Worm (Caenorhabditis elegans) whole organism, late embryonic: ENCODE results near the gene Y57A10B.6.

ENCODE experiments used
- T23F11.4 ChIP-seq: fragments of 200-800 bp; sonication (Bioruptor generic); optimal IDR thresholded peaks from 2 replicates; lab custom pipeline; 2018; ENCODE audit warnings: mild to moderate bottlenecking, missing genetic modification characterization, missing compliant biosample characterization
- Y22D7AL.16 ChIP-seq: sonication (generic microtip); optimal IDR thresholded peaks from 2 replicates; lab custom pipeline; 2016; ENCODE audit warnings: missing genetic modification characterization, missing compliant biosample characterization
- ahr-1 ChIP-seq: sonication (generic microtip); optimal IDR thresholded peaks from 2 replicates; lab custom pipeline; 2016; ENCODE audit warnings: missing genetic modification characterization, missing compliant biosample characterization
- ama-1 ChIP-seq: fragments of 150-350 bp; optimal IDR thresholded peaks from 2 replicates; lab custom pipeline; 2014
- ceh-14 ChIP-seq: sonication (generic microtip); optimal IDR thresholded peaks from 2 replicates; lab custom pipeline; 2016; ENCODE audit warnings: missing genotype, missing genetic modification characterization, missing compliant biosample characterization
- ceh-30 ChIP-seq: fragments of 150-350 bp; optimal IDR thresholded peaks from 2 replicates; lab custom pipeline; 2014; ENCODE audit warnings: missing biosample characterization, missing genetic modification characterization
- ceh-31 ChIP-seq: sonication (generic microtip); optimal IDR thresholded peaks from 2 replicates; lab custom pipeline; 2016; ENCODE audit warnings: missing genetic modification characterization, missing compliant biosample characterization
- ceh-34 ChIP-seq: sonication (generic microtip); optimal IDR thresholded peaks from 2 replicates; lab custom pipeline; 2016; ENCODE audit warnings: mild to moderate bottlenecking, missing genetic modification characterization, missing compliant biosample characterization
- ceh-45 ChIP-seq: fragments of 200-800 bp; sonication (Bioruptor generic); IDR thresholded peaks from 2 replicates; pipeline ENCODE4 v1.3.6; 2022; ENCODE audit warnings: missing genetic modification reagents, missing genetic modification characterization, missing compliant biosample characterization
- ceh-48 ChIP-seq: sonication (generic microtip); optimal IDR thresholded peaks from 2 replicates; lab custom pipeline; 2016; ENCODE audit warnings: missing genetic modification characterization, inconsistent platforms, missing compliant biosample characterization
- ceh-6 ChIP-seq: fragments of 200-800 bp; sonication (Bioruptor generic); optimal IDR thresholded peaks from 2 replicates; lab custom pipeline; 2018; ENCODE audit warnings: mild to moderate bottlenecking, missing genetic modification characterization, missing compliant biosample characterization
- che-1 ChIP-seq: sonication (generic microtip); optimal IDR thresholded peaks from 2 replicates; lab custom pipeline; 2016; ENCODE audit warnings: mild to moderate bottlenecking, missing genetic modification characterization, missing compliant biosample characterization
- dve-1 ChIP-seq: sonication (generic microtip); optimal IDR thresholded peaks from 2 replicates; lab custom pipeline; 2017; ENCODE audit warnings: antibody characterized with exemption, mild to moderate bottlenecking, missing genetic modification characterization, missing compliant biosample characterization
- elt-2 ChIP-seq: sonication (generic microtip); optimal IDR thresholded peaks from 2 replicates; lab custom pipeline; 2016; ENCODE audit warnings: missing genetic modification reagents, missing genetic modification characterization, missing compliant biosample characterization
- elt-4 ChIP-seq: sonication (generic microtip); optimal IDR thresholded peaks from 2 replicates; lab custom pipeline; 2016; ENCODE audit warnings: missing genetic modification characterization, missing compliant biosample characterization
- fax-1 ChIP-seq: sonication (generic microtip); optimal IDR thresholded peaks from 2 replicates; lab custom pipeline; 2016; ENCODE audit warnings: missing genotype, missing genetic modification characterization, missing compliant biosample characterization
- fkh-10 ChIP-seq: fragments of 150-350 bp; optimal IDR thresholded peaks from 2 replicates; lab custom pipeline; 2014; ENCODE audit warnings: missing biosample characterization, missing genetic modification reagents, missing genetic modification characterization
- fkh-6 ChIP-seq: sonication (generic microtip); optimal IDR thresholded peaks from 2 replicates; lab custom pipeline; 2016; ENCODE audit warnings: missing genetic modification characterization, missing compliant biosample characterization
- gmeb-2 ChIP-seq: sonication (generic microtip); optimal IDR thresholded peaks from 2 replicates; lab custom pipeline; 2016; ENCODE audit warnings: missing genetic modification characterization, inconsistent platforms, missing compliant biosample characterization
- hlh-13 ChIP-seq: fragments of 200-800 bp; sonication (Bioruptor generic); optimal IDR thresholded peaks from 2 replicates; lab custom pipeline; 2018; ENCODE audit warnings: mild to moderate bottlenecking, missing genetic modification characterization, missing compliant biosample characterization
- hlh-30 ChIP-seq: sonication (generic microtip); optimal IDR thresholded peaks from 2 replicates; lab custom pipeline; 2017; ENCODE audit warnings: antibody characterized with exemption, missing genetic modification characterization, missing compliant biosample characterization; ENCODE audit not compliant: insufficient read depth
- hlh-6 ChIP-seq: sonication (generic microtip); optimal IDR thresholded peaks from 2 replicates; lab custom pipeline; 2016; ENCODE audit warnings: missing genotype, missing genetic modification characterization, missing compliant biosample characterization
- lin-11 ChIP-seq: fragments of 200-800 bp; sonication (Bioruptor generic); optimal IDR thresholded peaks from 2 replicates; lab custom pipeline; 2018; ENCODE audit warnings: mild to moderate bottlenecking, missing genetic modification characterization, missing compliant biosample characterization
- nhr-11 ChIP-seq: fragments of 150-350 bp; optimal IDR thresholded peaks from 2 replicates; lab custom pipeline; 2014; ENCODE audit warnings: missing biosample characterization, missing genetic modification characterization
- nhr-232 ChIP-seq: sonication (generic microtip); optimal IDR thresholded peaks from 2 replicates; lab custom pipeline; 2016; ENCODE audit warnings: missing genetic modification characterization, missing compliant biosample characterization
- npax-4 ChIP-seq: sonication (generic microtip); optimal IDR thresholded peaks from 2 replicates; lab custom pipeline; 2016; ENCODE audit warnings: missing genetic modification characterization, missing compliant biosample characterization
- odd-2 ChIP-seq: sonication (generic microtip); optimal IDR thresholded peaks from 2 replicates; lab custom pipeline; 2017; ENCODE audit warnings: antibody characterized with exemption, mild to moderate bottlenecking, missing genetic modification characterization, missing compliant biosample characterization
- pag-3 ChIP-seq: sonication (generic microtip); optimal IDR thresholded peaks from 2 replicates; lab custom pipeline; 2016; ENCODE audit warnings: missing compliant biosample characterization, missing genetic modification characterization, borderline replicate concordance
- pat-9 ChIP-seq: fragments of 200-800 bp; sonication (Bioruptor generic); optimal IDR thresholded peaks from 2 replicates; lab custom pipeline; 2018; ENCODE audit warnings: mild to moderate bottlenecking, missing genetic modification characterization, moderate library complexity, missing compliant biosample characterization
- pax-1 ChIP-seq: fragments of 150-350 bp; optimal IDR thresholded peaks from 2 replicates; lab custom pipeline; 2014; ENCODE audit warnings: missing biosample characterization, missing genetic modification characterization
- pha-2 ChIP-seq: sonication (generic microtip); optimal IDR thresholded peaks from 2 replicates; lab custom pipeline; 2017; ENCODE audit warnings: mild to moderate bottlenecking, missing genetic modification characterization, missing compliant biosample characterization
- pha-4 ChIP-seq: fragments of 150-350 bp; optimal IDR thresholded peaks from 2 replicates; lab custom pipeline; 2018; ENCODE audit warnings: missing biosample characterization, missing genetic modification reagents, missing genetic modification characterization
- pros-1 ChIP-seq: fragments of 150-350 bp; optimal IDR thresholded peaks from 2 replicates; lab custom pipeline; 2014; ENCODE audit warnings: missing biosample characterization, missing genetic modification reagents, missing genetic modification characterization
- rnt-1 ChIP-seq: sonication (generic microtip); optimal IDR thresholded peaks from 2 replicates; lab custom pipeline; 2016; ENCODE audit warnings: missing genetic modification characterization, missing compliant biosample characterization
- sdc-2 ChIP-seq: sonication (generic microtip); optimal IDR thresholded peaks from 2 replicates; lab custom pipeline; 2016; ENCODE audit warnings: missing genotype, missing genetic modification characterization, missing compliant biosample characterization
- sox-2 ChIP-seq: fragments of 200-800 bp; sonication (Bioruptor generic); IDR thresholded peaks from 2 replicates; pipeline ENCODE4 v1.3.6; 2022; ENCODE audit warnings: missing genetic modification reagents, missing genetic modification characterization, missing compliant biosample characterization
- sox-4 ChIP-seq: sonication (generic microtip); optimal IDR thresholded peaks from 2 replicates; lab custom pipeline; 2017; ENCODE audit warnings: mild to moderate bottlenecking, missing genetic modification characterization, inconsistent platforms, missing compliant biosample characterization
- syd-9 ChIP-seq: sonication (generic microtip); optimal IDR thresholded peaks from 2 replicates; lab custom pipeline; 2016; ENCODE audit warnings: mild to moderate bottlenecking, missing genetic modification characterization, moderate library complexity, missing compliant biosample characterization
- ttx-3 ChIP-seq: sonication (generic microtip); optimal IDR thresholded peaks from 2 replicates; lab custom pipeline; 2016; ENCODE audit warnings: missing genetic modification reagents, missing genetic modification characterization, missing compliant biosample characterization
- unc-3 ChIP-seq, 2 experiments: fragments of 200-800 bp in 1 of 2; sonication (Bioruptor generic) in 1 of 2; sonication (generic microtip) in 1 of 2; conservative IDR thresholded peaks in 1 of 2; optimal IDR thresholded peaks in 1 of 2; 2 replicates each; pipeline versions ENCODE4 v1.3.6 to Lab custom; 2016 to 2022; ENCODE audit warnings: missing compliant biosample characterization in 2 of 2, missing genetic modification characterization in 2 of 2, missing genetic modification reagents in 1 of 2
- unc-86 ChIP-seq: sonication (generic microtip); optimal IDR thresholded peaks from 2 replicates; lab custom pipeline; 2016; ENCODE audit warnings: missing genetic modification characterization, missing compliant biosample characterization
- zip-5 ChIP-seq: sonication (generic microtip); optimal IDR thresholded peaks from 2 replicates; lab custom pipeline; 2016; ENCODE audit warnings: missing genetic modification characterization, missing compliant biosample characterization

The Y57A10B.6 gene

ce11 chrII:12406394-12406793, 16.5 kb downstream of the Y57A10B.6 start, which contains the start of gene sre-30:
Gene sre-30 (minus strand): TSS chrII:12406494.
- TF ChIP-seq pha-4 (tag; lab: Kevin White, UChicago) (no peak), elt-2 (tag; lab: Kevin White, UChicago) (no peak), pag-3 (no peak), ceh-34 (no peak), ceh-31 (no peak), sox-2 (GFP tag; lab: Robert Waterston, UW) (no peak), pha-2 (no peak), lin-11 (tag; lab: Kevin White, UChicago) (no peak), nhr-11 (tag; lab: Kevin White, UChicago) (no peak), ceh-45 (GFP tag; lab: Robert Waterston, UW) (no peak), gmeb-2 (no peak), unc-86 (tag; lab: Kevin White, UChicago) (no peak), ceh-14 (tag; lab: Kevin White, UChicago) (no peak), ttx-3 (tag; lab: Kevin White, UChicago) (no peak), hlh-30 (tag; lab: Kevin White, UChicago) (no peak)
- TF ChIP-seq, all 69 proteins: peak for 0

ce11 chrII:12408717-12409116, 18.8 kb downstream of the Y57A10B.6 start, which contains the start of gene sre-31:
Gene sre-31 (minus strand): TSS chrII:12408817.
- TF ChIP-seq hlh-13 (no peak), ceh-48 (tag; lab: Kevin White, UChicago) (no peak), fkh-6 (no peak), elt-4 (tag; lab: Kevin White, UChicago) (no peak), pha-4 (tag; lab: Kevin White, UChicago) (no peak), ceh-30 (tag; lab: Kevin White, UChicago) (no peak), T23F11.4 (no peak), ceh-45 (GFP tag; lab: Robert Waterston, UW) (no peak), ahr-1 (tag; lab: Kevin White, UChicago) (no peak), unc-3 (GFP tag; conservative IDR thresholded peaks at IDR 0.05; lab: Robert Waterston, UW) (no peak), unc-3 (tag; optimal IDR thresholded peaks at IDR 0.05; lab: Kevin White, UChicago) (no peak)

ce11 chrII:12410107-12410506, 20.2 kb downstream of the Y57A10B.6 start, which contains the start of gene F57G9.3:
Gene F57G9.3 (minus strand): TSS chrII:12410207.
- no peak for TF ChIP-seq pat-9 (tag; lab: Kevin White, UChicago)
- TF ChIP-seq pax-1 = no peak
- no peak for TF ChIP-seq hlh-6 (tag; lab: Kevin White, UChicago)
- TF ChIP-seq syd-9 (tag; lab: Kevin White, UChicago) = no peak
- no peak for TF ChIP-seq Y22D7AL.16
- no peak for TF ChIP-seq dve-1
- no peak for TF ChIP-seq npax-4 (tag; lab: Kevin White, UChicago)
- TF ChIP-seq nhr-232 (tag; lab: Kevin White, UChicago) = no peak
- no peak for TF ChIP-seq ceh-6 (GFP tag; lab: Kevin White, UChicago)
- no peak for TF ChIP-seq odd-2 (tag; lab: Kevin White, UChicago)
- TF ChIP-seq fax-1 = no peak
- TF ChIP-seq ama-1 (lab: Kevin White, UChicago) = no peak
- no peak for TF ChIP-seq sox-4
- no peak for TF ChIP-seq rnt-1 (tag; lab: Kevin White, UChicago)
- no peak for TF ChIP-seq sdc-2 (tag; lab: Kevin White, UChicago)
- TF ChIP-seq elt-4 (tag; lab: Kevin White, UChicago) = no peak
- TF ChIP-seq, all 69 proteins: peak for 0

DNA sequence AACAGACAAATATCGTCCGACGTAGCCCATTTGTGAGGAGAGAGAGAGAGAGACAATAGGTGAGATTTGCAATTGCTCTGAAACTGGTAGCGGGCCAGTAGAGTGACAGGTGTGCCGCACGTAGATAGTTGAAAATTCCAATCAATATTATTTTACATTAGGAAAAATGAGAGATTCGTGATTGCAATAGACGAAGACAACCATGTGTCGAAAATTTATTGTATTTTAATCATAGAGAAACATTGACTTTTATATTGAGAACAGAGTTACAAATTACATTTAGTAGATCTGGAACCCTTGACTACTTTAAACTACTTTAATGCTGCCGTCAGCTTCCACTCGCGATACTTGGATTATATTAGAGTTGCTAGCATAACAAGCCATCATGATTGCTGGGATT, 22.5 kb downstream of the Y57A10B.6 start, which contains the start of gene Y57A10C.1:
Gene Y57A10C.1 (minus strand): TSS at position 101 of the 400 bp plus-strand sequence.
- TF ChIP-seq unc-86 (tag; lab: Kevin White, UChicago) = no peak
- no peak for TF ChIP-seq fkh-10
- TF ChIP-seq ceh-31 = no peak
- TF ChIP-seq zip-5 (tag; lab: Kevin White, UChicago) = no peak
- TF ChIP-seq syd-9 (tag; lab: Kevin White, UChicago) = no peak
- TF ChIP-seq lin-11 (tag; lab: Kevin White, UChicago) = no peak
- TF ChIP-seq hlh-6 (tag; lab: Kevin White, UChicago) = no peak
- no peak for TF ChIP-seq pros-1 (tag; lab: Kevin White, UChicago)
- no peak for TF ChIP-seq Y22D7AL.16
- TF ChIP-seq pat-9 (tag; lab: Kevin White, UChicago) = no peak
- no peak for TF ChIP-seq elt-2 (tag; lab: Kevin White, UChicago)
- TF ChIP-seq unc-3 (GFP tag; conservative IDR thresholded peaks at IDR 0.05; lab: Robert Waterston, UW) = no peak
- TF ChIP-seq unc-3 (tag; optimal IDR thresholded peaks at IDR 0.05; lab: Kevin White, UChicago) = no peak
- TF ChIP-seq che-1 (tag; lab: Kevin White, UChicago) = no peak
